Worm (Caenorhabditis elegans): ENCODE data around the gene nhr-128.

ce11 chrV:2221764-2222163 is at the start of gene nhr-128:
- no peak for TF ChIP-seq unc-62 (GFP tag; optimal IDR thresholded peaks at IDR 0.05)
- no peak for TF ChIP-seq snpc-4 (tag; optimal IDR thresholded peaks at IDR 0.05)

Data from whole organism, mixed stage, embryonic.